Worm (Caenorhabditis elegans) whole organism, late embryonic: ENCODE measurements around the gene F54A3.6.

Source experiments
- ama-1 ChIP-seq: fragments of 150-350 bp; optimal IDR thresholded peaks from 2 replicates; lab custom pipeline; 2014
- ceh-9 ChIP-seq: sonication (generic microtip); optimal IDR thresholded peaks from 2 replicates; lab custom pipeline; 2016; ENCODE audit warnings: mild to moderate bottlenecking, missing genetic modification characterization, inconsistent platforms, missing compliant biosample characterization
- che-1 ChIP-seq: sonication (generic microtip); optimal IDR thresholded peaks from 2 replicates; lab custom pipeline; 2016; ENCODE audit warnings: mild to moderate bottlenecking, missing genetic modification characterization, missing compliant biosample characterization
- dmd-4 ChIP-seq: sonication (generic microtip); optimal IDR thresholded peaks from 2 replicates; lab custom pipeline; 2016; ENCODE audit warnings: borderline replicate concordance, missing genetic modification characterization, missing compliant biosample characterization
- elt-2 ChIP-seq: sonication (generic microtip); optimal IDR thresholded peaks from 2 replicates; lab custom pipeline; 2016; ENCODE audit warnings: missing genetic modification reagents, missing genetic modification characterization, missing compliant biosample characterization
- gmeb-2 ChIP-seq: sonication (generic microtip); optimal IDR thresholded peaks from 2 replicates; lab custom pipeline; 2016; ENCODE audit warnings: missing genetic modification characterization, inconsistent platforms, missing compliant biosample characterization
- hlh-13 ChIP-seq: fragments of 200-800 bp; sonication (Bioruptor generic); optimal IDR thresholded peaks from 2 replicates; lab custom pipeline; 2018; ENCODE audit warnings: mild to moderate bottlenecking, missing genetic modification characterization, missing compliant biosample characterization
- lin-11 ChIP-seq: fragments of 200-800 bp; sonication (Bioruptor generic); optimal IDR thresholded peaks from 2 replicates; lab custom pipeline; 2018; ENCODE audit warnings: mild to moderate bottlenecking, missing genetic modification characterization, missing compliant biosample characterization
- pqm-1 ChIP-seq: sonication (generic microtip); optimal IDR thresholded peaks from 2 replicates; lab custom pipeline; 2016; ENCODE audit warnings: missing genetic modification characterization, missing compliant biosample characterization
- rnt-1 ChIP-seq: sonication (generic microtip); optimal IDR thresholded peaks from 2 replicates; lab custom pipeline; 2016; ENCODE audit warnings: missing genetic modification characterization, missing compliant biosample characterization
- syd-9 ChIP-seq: sonication (generic microtip); optimal IDR thresholded peaks from 2 replicates; lab custom pipeline; 2016; ENCODE audit warnings: mild to moderate bottlenecking, missing genetic modification characterization, moderate library complexity, missing compliant biosample characterization
- zip-5 ChIP-seq: sonication (generic microtip); optimal IDR thresholded peaks from 2 replicates; lab custom pipeline; 2016; ENCODE audit warnings: missing genetic modification characterization, missing compliant biosample characterization

DNA sequence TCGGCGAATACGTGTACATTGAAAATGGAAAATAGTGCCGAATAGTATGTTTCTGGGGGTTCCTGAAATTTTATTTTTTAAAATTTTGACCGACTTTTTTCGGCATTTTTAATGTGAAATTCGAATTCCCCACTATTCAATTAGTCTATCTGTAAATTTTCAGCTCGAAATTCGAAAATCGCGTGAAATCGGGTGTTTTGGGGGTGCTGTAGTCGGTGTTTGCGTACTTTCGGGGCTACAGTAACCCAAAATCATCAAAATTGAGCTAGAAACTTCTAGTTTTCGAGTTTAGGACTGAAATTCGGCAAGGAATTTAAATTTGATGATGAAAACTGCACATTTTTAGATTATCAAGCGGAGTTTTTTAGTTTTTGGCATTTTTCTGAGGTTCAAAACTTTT lies 30.1 kb downstream of the F54A3.6 start:
- TF ChIP-seq lin-11 (tag; lab: Kevin White, UChicago) (no peak), gmeb-2 (tag; lab: Kevin White, UChicago) (no peak), elt-2 (no peak), syd-9 (tag; lab: Kevin White, UChicago) (no peak), ama-1 (no peak), ceh-9 (tag; lab: Kevin White, UChicago) (no peak), hlh-13 (GFP tag; lab: Kevin White, UChicago) (no peak), zip-5 (tag; lab: Kevin White, UChicago) (no peak), dmd-4 (tag; lab: Kevin White, UChicago) (no peak), pqm-1 (tag; lab: Kevin White, UChicago) (no peak), che-1 (tag; lab: Kevin White, UChicago) (no peak), rnt-1 (tag; lab: Kevin White, UChicago) (no peak)
